Fruit fly (Drosophila melanogaster) whole organism, embryonic: ENCODE measurements around the gene CG13894.
A peak's percentile ranks its signal among the peaks of the same experiment; 100 is the strongest.

Source experiments
- Atf6 ChIP-seq: fragments of 200-800 bp; sonication (Bioruptor generic); IDR thresholded peaks from 2 replicates; pipeline ENCODE4 v1.3.6; 2022; ENCODE audit warnings: missing biosample characterization, missing genetic modification characterization
- CG10366 ChIP-seq: fragments of 200-800 bp; sonication (Bioruptor generic); IDR thresholded peaks from 2 replicates; pipeline ENCODE4 v1.3.6; 2022; ENCODE audit warnings: missing biosample characterization, missing genetic modification characterization
- CG10979 ChIP-seq: fragments of 200-800 bp; sonication (Bioruptor generic); optimal IDR thresholded peaks from 2 replicates; lab custom pipeline; 2018; ENCODE audit warnings: missing biosample characterization, mild to moderate bottlenecking, missing genetic modification characterization, moderate library complexity
- CG12219 ChIP-seq: fragments of 200-800 bp; sonication (Bioruptor generic); optimal IDR thresholded peaks from 3 replicates; lab custom pipeline; 2018; ENCODE audit warnings: missing biosample characterization, mild to moderate bottlenecking, missing genetic modification characterization
- CG12236 ChIP-seq: fragments of 200-800 bp; sonication (Bioruptor generic); optimal IDR thresholded peaks from 2 replicates; lab custom pipeline; 2016; ENCODE audit warnings: missing biosample characterization, missing genetic modification characterization
- CG13287 ChIP-seq: fragments of 200-800 bp; sonication (Bioruptor generic); IDR thresholded peaks from 2 replicates; pipeline ENCODE4 v1.3.6; 2022; ENCODE audit warnings: missing biosample characterization, missing genetic modification characterization; ENCODE audit not compliant: partially characterized antibody
- CG17361 ChIP-seq: fragments of 200-800 bp; sonication (Bioruptor generic); IDR thresholded peaks from 3 replicates; pipeline ENCODE4 v1.3.6; 2022; ENCODE audit warnings: missing biosample characterization, missing genetic modification characterization
- CG1792 ChIP-seq: fragments of 200-800 bp; sonication (Bioruptor generic); optimal IDR thresholded peaks from 2 replicates; lab custom pipeline; 2016; ENCODE audit warnings: missing biosample characterization, missing genetic modification characterization
- CG18476 ChIP-seq: fragments of 200-800 bp; sonication (Bioruptor generic); optimal IDR thresholded peaks from 2 replicates; lab custom pipeline; 2016; ENCODE audit warnings: missing biosample characterization, mild to moderate bottlenecking, missing genetic modification characterization
- CG18764 ChIP-seq: fragments of 200-800 bp; sonication (Bioruptor generic); optimal IDR thresholded peaks from 3 replicates; lab custom pipeline; 2016; ENCODE audit warnings: missing biosample characterization, missing genetic modification characterization
- CG30403 ChIP-seq: fragments of 200-800 bp; sonication (Bioruptor generic); optimal IDR thresholded peaks from 3 replicates; lab custom pipeline; 2016; ENCODE audit warnings: missing biosample characterization, missing genetic modification characterization
- CG3065 ChIP-seq: fragments of 200-800 bp; sonication (Bioruptor generic); optimal IDR thresholded peaks from 2 replicates; lab custom pipeline; 2016; ENCODE audit warnings: missing biosample characterization, missing genetic modification characterization
- CG3838 ChIP-seq: fragments of 200-800 bp; sonication (Bioruptor generic); optimal IDR thresholded peaks from 3 replicates; lab custom pipeline; 2016; ENCODE audit warnings: missing biosample characterization, missing genetic modification characterization
- CG3847 ChIP-seq: fragments of 200-800 bp; sonication (Bioruptor generic); IDR thresholded peaks from 2 replicates; pipeline ENCODE4 v1.3.6; 2022; ENCODE audit warnings: missing biosample characterization, missing genetic modification characterization
- CG4854 ChIP-seq: fragments of 200-800 bp; sonication (Bioruptor generic); optimal IDR thresholded peaks from 2 replicates; lab custom pipeline; 2016; ENCODE audit warnings: missing biosample characterization, missing genetic modification characterization, inconsistent platforms
- CG6175 ChIP-seq: fragments of 200-800 bp; sonication (Bioruptor generic); IDR thresholded peaks from 3 replicates; pipeline ENCODE4 v1.3.6; 2022; ENCODE audit warnings: missing biosample characterization, missing genetic modification characterization
- CG7556 ChIP-seq: fragments of 200-800 bp; sonication (Bioruptor generic); optimal IDR thresholded peaks from 2 replicates; lab custom pipeline; 2017; ENCODE audit warnings: missing biosample characterization, mild to moderate bottlenecking, missing genetic modification characterization
- CG9817 ChIP-seq: fragments of 200-800 bp; sonication (Bioruptor generic); optimal IDR thresholded peaks from 2 replicates; lab custom pipeline; 2018; ENCODE audit warnings: missing biosample characterization, mild to moderate bottlenecking, missing genetic modification characterization, moderate library complexity
- D19B ChIP-seq: fragments of 200-800 bp; sonication (Bioruptor generic); optimal IDR thresholded peaks from 2 replicates; lab custom pipeline; 2017; ENCODE audit warnings: missing biosample characterization, mild to moderate bottlenecking, missing genetic modification characterization
- Dp ChIP-seq: fragments of 200-800 bp; sonication (Bioruptor generic); optimal IDR thresholded peaks from 2 replicates; lab custom pipeline; 2018; ENCODE audit warnings: missing biosample characterization, mild to moderate bottlenecking, missing genetic modification characterization, moderate library complexity
- HLH4C ChIP-seq: fragments of 200-800 bp; sonication (Bioruptor generic); IDR thresholded peaks from 3 replicates; pipeline ENCODE4 v1.3.6; 2022; ENCODE audit warnings: missing biosample characterization, missing genetic modification characterization; ENCODE audit not compliant: partially characterized antibody
- Lhr ChIP-seq: fragments of 200-800 bp; sonication (Bioruptor generic); optimal IDR thresholded peaks from 3 replicates; lab custom pipeline; 2017; ENCODE audit warnings: mild to moderate bottlenecking, missing biosample characterization, missing genetic modification reagents, missing genetic modification characterization
- Mes4 ChIP-seq: fragments of 200-800 bp; sonication (Bioruptor generic); optimal IDR thresholded peaks from 2 replicates; lab custom pipeline; 2016; ENCODE audit warnings: missing biosample characterization, missing genetic modification characterization
- Oaz ChIP-seq: fragments of 200-800 bp; sonication (Bioruptor generic); IDR thresholded peaks from 2 replicates; pipeline ENCODE4 v1.3.6; 2022; ENCODE audit warnings: missing biosample characterization, missing genetic modification characterization
- Pdp1 ChIP-seq, 2 experiments: fragments of 200-800 bp; sonication (Bioruptor generic); optimal IDR thresholded peaks; 3 replicates each; lab custom pipeline; 2016; ENCODE audit warnings: missing biosample characterization in 2 of 2, missing genetic modification characterization in 2 of 2, mild to moderate bottlenecking in 1 of 2, moderate library complexity in 1 of 2
- Ravus ChIP-seq: fragments of 200-800 bp; sonication (Bioruptor generic); IDR thresholded peaks from 2 replicates; pipeline ENCODE4 v1.3.6; 2022; ENCODE audit warnings: missing biosample characterization, missing genetic modification characterization
- ac ChIP-seq: fragments of 200-800 bp; sonication (Bioruptor generic); optimal IDR thresholded peaks from 3 replicates; lab custom pipeline; 2017; ENCODE audit warnings: missing biosample characterization, mild to moderate bottlenecking, missing genetic modification characterization
- bowl ChIP-seq: fragments of 200-800 bp; sonication (Bioruptor generic); IDR thresholded peaks from 2 replicates; pipeline ENCODE4 v1.3.6; 2022; ENCODE audit warnings: missing biosample characterization, missing genetic modification characterization
- br ChIP-seq: fragments of >200 bp; optimal IDR thresholded peaks from 2 replicates; lab custom pipeline; 2017
- caup ChIP-seq: fragments of 200-800 bp; sonication (Bioruptor generic); optimal IDR thresholded peaks from 3 replicates; lab custom pipeline; 2017; ENCODE audit warnings: missing biosample characterization, mild to moderate bottlenecking, missing genetic modification characterization, moderate library complexity; ENCODE audit not compliant: severe bottlenecking
- ci ChIP-seq: fragments of 200-800 bp; sonication (Bioruptor generic); IDR thresholded peaks from 3 replicates; pipeline ENCODE4 v1.3.6; 2022; ENCODE audit warnings: missing biosample characterization, missing genetic modification characterization
- dm ChIP-seq: fragments of 200-800 bp; sonication (Bioruptor generic); optimal IDR thresholded peaks from 3 replicates; lab custom pipeline; 2016; ENCODE audit warnings: missing biosample characterization, missing genetic modification characterization
- en ChIP-seq: fragments of 200-800 bp; sonication (Bioruptor generic); optimal IDR thresholded peaks from 2 replicates; lab custom pipeline; 2016; ENCODE audit warnings: missing biosample characterization, missing genetic modification characterization
- ftz-f1 ChIP-seq: fragments of 200-800 bp; sonication (Bioruptor generic); optimal IDR thresholded peaks from 2 replicates; lab custom pipeline; 2016; ENCODE audit warnings: missing biosample characterization, missing genetic modification characterization
- gce ChIP-seq: fragments of 200-800 bp; sonication (Bioruptor generic); IDR thresholded peaks from 3 replicates; pipeline ENCODE4 v1.3.6; 2022; ENCODE audit warnings: missing biosample characterization, missing genetic modification characterization
- gcm ChIP-seq: fragments of 200-800 bp; sonication (Bioruptor generic); optimal IDR thresholded peaks from 2 replicates; lab custom pipeline; 2019; ENCODE audit warnings: missing biosample characterization, mild to moderate bottlenecking, missing genetic modification characterization, moderate library complexity
- jigr1 ChIP-seq: fragments of 200-800 bp; sonication (Bioruptor generic); IDR thresholded peaks from 3 replicates; pipeline ENCODE4 v1.3.6; 2022; ENCODE audit warnings: missing biosample characterization, missing genetic modification characterization
- mam ChIP-seq: fragments of 200-800 bp; sonication (Bioruptor generic); optimal IDR thresholded peaks from 3 replicates; lab custom pipeline; 2016; ENCODE audit warnings: missing biosample characterization, missing genetic modification characterization
- mirr ChIP-seq: fragments of 200-800 bp; sonication (Bioruptor generic); optimal IDR thresholded peaks from 3 replicates; lab custom pipeline; 2018; ENCODE audit warnings: missing biosample characterization, mild to moderate bottlenecking, missing genetic modification characterization
- odd ChIP-seq: fragments of 200-800 bp; sonication (Bioruptor generic); optimal IDR thresholded peaks from 2 replicates; lab custom pipeline; 2017; ENCODE audit warnings: missing biosample characterization, mild to moderate bottlenecking, missing genetic modification characterization
- peb ChIP-seq: fragments of 200-800 bp; sonication (Bioruptor generic); IDR thresholded peaks from 2 replicates; pipeline ENCODE4 v1.3.6; 2022; ENCODE audit warnings: missing biosample characterization, missing genetic modification characterization
- pnt ChIP-seq: fragments of 200-800 bp; sonication (Bioruptor generic); optimal IDR thresholded peaks from 3 replicates; lab custom pipeline; 2016; ENCODE audit warnings: missing biosample characterization, missing genetic modification characterization
- seq ChIP-seq: fragments of 200-800 bp; sonication (Bioruptor generic); IDR thresholded peaks from 2 replicates; pipeline ENCODE4 v1.3.6; 2022; ENCODE audit warnings: missing biosample characterization, missing genetic modification characterization
- shn ChIP-seq: fragments of 200-800 bp; sonication (Bioruptor generic); optimal IDR thresholded peaks from 3 replicates; lab custom pipeline; 2016; ENCODE audit warnings: missing biosample characterization, missing genetic modification characterization
- tx ChIP-seq: fragments of 200-800 bp; sonication (Bioruptor generic); optimal IDR thresholded peaks from 2 replicates; lab custom pipeline; 2016; ENCODE audit warnings: missing biosample characterization, missing genetic modification characterization
- unc-4 ChIP-seq: fragments of 200-800 bp; sonication (Bioruptor generic); IDR thresholded peaks from 2 replicates; pipeline ENCODE4 v1.3.6; 2022; ENCODE audit warnings: missing biosample characterization, missing genetic modification characterization; ENCODE audit not compliant: partially characterized antibody
- vfl ChIP-seq: fragments of 200-800 bp; sonication (Bioruptor generic); optimal IDR thresholded peaks from 2 replicates; lab custom pipeline; 2016; ENCODE audit warnings: missing biosample characterization, missing genetic modification characterization
- vnd ChIP-seq: fragments of 200-800 bp; sonication (Bioruptor generic); IDR thresholded peaks from 3 replicates; pipeline ENCODE4 v1.3.6; 2022; ENCODE audit warnings: missing biosample characterization, missing genetic modification characterization; ENCODE audit not compliant: partially characterized antibody
- zfh2 ChIP-seq: fragments of 200-800 bp; sonication (Bioruptor generic); optimal IDR thresholded peaks from 2 replicates; lab custom pipeline; 2016; ENCODE audit warnings: missing biosample characterization, missing genetic modification characterization

CG13894 gene

dm6 chr3L:724518-725341, 25.8 kb upstream of the CG13894 start (continued):
- TF ChIP-seq CG3847 (GFP tag; lab: Robert Waterston, UW) (peak; percentile 70), gcm (peak; percentile 97), Pdp1 (GFP tag; optimal IDR thresholded peaks at IDR 0.05; lab: Kevin White, UChicago) (peak; percentile 84 to 94), CG3838 (GFP tag; lab: Kevin White, UChicago) (peak; percentile 90), jigr1 (GFP tag; lab: Robert Waterston, UW) (peak; percentile 87; the same call in 2 of the 3 replicates), zfh2 (GFP tag; lab: Kevin White, UChicago) (peak; percentile 41), seq (GFP tag; lab: Robert Waterston, UW) (peak; percentile 89), CG10979 (tag; lab: Kevin White, UChicago) (peak; percentile 97), CG1792 (peak; percentile 90), HLH4C (GFP tag; lab: Robert Waterston, UW) (no peak), CG17361 (GFP tag; lab: Robert Waterston, UW) (peak; percentile 94), shn (peak; percentile 87), vfl (GFP tag; lab: Kevin White, UChicago) (peak; percentile 79), Lhr (GFP tag; lab: Kevin White, UChicago) (peak; percentile 95), en (GFP tag; lab: Kevin White, UChicago) (peak; percentile 95), CG12219 (peak; percentile 88), CG4854 (GFP tag; lab: Kevin White, UChicago) (peak; percentile 92), vnd (GFP tag; lab: Robert Waterston, UW) (0 out of 3 replicates have a peak, but pooled peaks have one; percentile 34), CG18476 (GFP tag; lab: Kevin White, UChicago) (peak; percentile 90), CG30403 (GFP tag; lab: Kevin White, UChicago) (peak; percentile 94), Oaz (peak; percentile 70), peb (GFP tag; lab: Robert Waterston, UW) (peak; percentile 96), CG10366 (peak; percentile 90), ci (GFP tag; lab: Robert Waterston, UW) (peak; percentile 98), ftz-f1 (GFP tag; lab: Kevin White, UChicago) (no peak), CG3065 (GFP tag; lab: Kevin White, UChicago) (peak; percentile 86), dm (GFP tag; lab: Kevin White, UChicago) (peak; percentile 90), CG18764 (GFP tag; lab: Kevin White, UChicago) (peak; percentile 85), br (lab: Kevin White, UChicago) (no peak), CG7556 (peak; percentile 96), Atf6 (peak; percentile 70; the same call in 1 of the 2 replicates), caup (GFP tag; lab: Kevin White, UChicago) (peak; percentile 62), CG6175 (GFP tag; lab: Robert Waterston, UW) (0 out of 3 replicates have a peak, but pooled peaks have one; percentile 35), CG12236 (peak; percentile 95), unc-4 (GFP tag; lab: Robert Waterston, UW) (no peak), odd (GFP tag; lab: Kevin White, UChicago) (peak; percentile 87), CG13287 (GFP tag; lab: Robert Waterston, UW) (no peak), CG9817 (tag; lab: Kevin White, UChicago) (peak; percentile 71), tx (GFP tag; lab: Kevin White, UChicago) (peak; percentile 82), Mes4 (peak; percentile 97), bowl (GFP tag; lab: Robert Waterston, UW) (peak; percentile 81), Dp (GFP tag; lab: Kevin White, UChicago) (no peak), mirr (GFP tag; lab: Kevin White, UChicago) (no peak), mam (GFP tag; lab: Kevin White, UChicago) (peak; percentile 90), ac (peak; percentile 98), pnt (GFP tag; lab: Kevin White, UChicago) (peak; percentile 95), gce (GFP tag; lab: Robert Waterston, UW) (peak; percentile 91), Ravus (GFP tag; lab: Robert Waterston, UW) (peak; percentile 44), D19B (GFP tag; lab: Kevin White, UChicago) (peak; percentile 36)
